Worm (Caenorhabditis elegans): ENCODE results near the gene C05C10.5.

ce11 chrII:9956116-9956515, 17.3 kb downstream of the C05C10.5 start:
- TF ChIP-seq hnd-1 (tag; optimal IDR thresholded peaks at IDR 0.05) (no peak), ama-1 (optimal IDR thresholded peaks at IDR 0.05) (no peak), tbx-37 (GFP tag; conservative IDR thresholded peaks at IDR 0.05) (no peak), pes-1 (GFP tag; IDR thresholded peaks at IDR 0.05) (no peak)
